Fruit fly (Drosophila melanogaster): ENCODE data around the gene CG8031.
A peak's percentile ranks its signal among the peaks of the same experiment; 100 is the strongest.

The CG8031 gene

DNA sequence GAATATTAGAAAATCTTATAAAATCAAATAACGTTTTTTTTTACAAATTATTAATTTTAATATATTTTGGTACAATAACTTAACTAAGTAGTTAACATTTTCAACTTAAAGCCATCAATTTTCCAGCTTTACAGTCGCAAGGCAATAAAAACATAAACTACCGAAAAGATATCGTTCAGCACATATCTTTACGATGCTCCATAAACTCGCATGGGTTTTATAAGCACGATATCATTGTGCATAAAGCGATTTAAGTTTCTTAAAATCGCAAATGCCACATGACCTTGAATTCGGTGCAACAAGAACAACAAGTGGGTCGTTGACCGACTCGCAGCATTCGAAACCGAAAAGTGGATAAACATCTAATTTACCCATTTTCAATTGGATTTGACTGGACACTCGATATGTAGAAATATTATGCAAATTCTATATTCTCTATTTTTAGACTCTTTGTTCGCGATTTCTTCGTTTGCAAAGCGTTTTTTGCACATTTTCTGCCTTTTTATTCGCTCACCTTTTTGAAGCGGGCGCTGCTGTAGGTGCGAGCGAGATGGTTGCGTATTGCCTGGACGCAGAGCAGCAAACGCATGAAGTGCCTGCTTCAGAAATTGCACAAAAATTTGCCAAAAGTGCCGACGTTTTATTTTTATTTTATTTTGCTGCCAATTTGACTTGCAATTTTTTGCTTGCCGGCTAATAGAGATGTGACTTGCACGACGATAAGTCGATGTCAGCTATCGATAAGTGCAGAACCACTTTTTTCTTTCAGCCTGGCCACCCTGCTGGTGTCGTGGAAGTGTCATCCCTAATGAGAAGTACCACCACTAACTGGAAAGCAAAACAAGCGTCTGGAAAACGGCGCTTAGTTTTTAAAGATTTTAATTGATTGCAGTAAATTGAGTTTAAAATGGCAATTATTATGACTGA is 49.9 kb downstream of the CG8031 start, which contains the start of gene Spc25 (continued):
- TF ChIP-seq CG6791 (GFP tag; IDR thresholded peaks at IDR 0.05; ENCODE audit: partially characterized antibody) (peak; percentile 96), CG9727 (GFP tag; optimal IDR thresholded peaks at IDR 0.05) (no peak), Drgx (GFP tag; IDR thresholded peaks at IDR 0.05) (no peak), C15 (GFP tag; IDR thresholded peaks at IDR 0.05) (no peak), Hey (tag; optimal IDR thresholded peaks at IDR 0.05) (no peak), aop (GFP tag; IDR thresholded peaks at IDR 0.05) (no peak), tgo (GFP tag; IDR thresholded peaks at IDR 0.05) (peak; percentile 14; the same call in 1 of the 3 replicates), CG5245 (GFP tag; optimal IDR thresholded peaks at IDR 0.05) (no peak), CG18011 (GFP tag; optimal IDR thresholded peaks at IDR 0.05) (no peak), HHEX (GFP tag; optimal IDR thresholded peaks at IDR 0.05) (no peak), fu2 (GFP tag; optimal IDR thresholded peaks at IDR 0.05) (peak; percentile 64), CG14710 (tag; optimal IDR thresholded peaks at IDR 0.05) (peak; percentile 58), CkIIα-i1 (GFP tag; IDR thresholded peaks at IDR 0.05) (no peak), kay (GFP tag; optimal IDR thresholded peaks at IDR 0.05) (no peak), CG6683 (GFP tag; optimal IDR thresholded peaks at IDR 0.05) (no peak), CG8924 (tag; optimal IDR thresholded peaks at IDR 0.05) (no peak), pho (GFP tag; optimal IDR thresholded peaks at IDR 0.05) (peak; percentile 65), CG3838 (GFP tag; optimal IDR thresholded peaks at IDR 0.05) (no peak), sd (tag; optimal IDR thresholded peaks at IDR 0.05) (no peak), danr (GFP tag; IDR thresholded peaks at IDR 0.05) (no peak), CG10565 (GFP tag; optimal IDR thresholded peaks at IDR 0.05) (no peak), B-H2 (GFP tag; optimal IDR thresholded peaks at IDR 0.05) (no peak), exex (tag; optimal IDR thresholded peaks at IDR 0.05) (no peak), ash1 (GFP tag; optimal IDR thresholded peaks at IDR 0.05) (no peak), h (optimal IDR thresholded peaks at IDR 0.05) (no peak), CG17802 (tag; optimal IDR thresholded peaks at IDR 0.05) (no peak), ewg (GFP tag; optimal IDR thresholded peaks at IDR 0.05) (no peak), CG12391 (tag; optimal IDR thresholded peaks at IDR 0.05) (peak; percentile 51), Nf-YC (tag; optimal IDR thresholded peaks at IDR 0.05) (peak; percentile 6), inv (GFP tag; IDR thresholded peaks at IDR 0.05; ENCODE audit: partially characterized antibody) (peak; percentile 89), Doc2 (GFP tag; IDR thresholded peaks at IDR 0.05) (no peak), croc (GFP tag; conservative IDR thresholded peaks at IDR 0.05) (no peak), Ets65A (GFP tag) (peak; percentile 95), Hr51 (GFP tag; optimal IDR thresholded peaks at IDR 0.05) (peak; percentile 42 to 71), CG6272 (GFP tag; IDR thresholded peaks at IDR 0.05) (peak; percentile 76), otp (GFP tag; IDR thresholded peaks at IDR 0.05) (0 out of 3 replicates have a peak, but pooled peaks have one; percentile 47), toy (GFP tag; IDR thresholded peaks at IDR 0.05) (no peak), CG3726 (GFP tag; IDR thresholded peaks at IDR 0.05) (no peak), CG1647 (GFP tag; optimal IDR thresholded peaks at IDR 0.05) (no peak), NfI (GFP tag; optimal IDR thresholded peaks at IDR 0.05) (no peak), CG10366 (GFP tag; IDR thresholded peaks at IDR 0.05) (peak; percentile 54), esg (GFP tag; conservative IDR thresholded peaks at IDR 0.05) (no peak), CG15514 (GFP tag; optimal IDR thresholded peaks at IDR 0.05) (peak; percentile 70), fd96Cb (tag; optimal IDR thresholded peaks at IDR 0.05) (no peak), CG15269 (tag; optimal IDR thresholded peaks at IDR 0.05) (peak; percentile 17), CG14965 (GFP tag; optimal IDR thresholded peaks at IDR 0.05; ENCODE audit: borderline replicate concordance) (no peak), ato (GFP tag; IDR thresholded peaks at IDR 0.05; ENCODE audit: partially characterized antibody) (peak; percentile 95), tin (GFP tag; optimal IDR thresholded peaks at IDR 0.05) (peak; percentile 64), eve (GFP tag; optimal IDR thresholded peaks at IDR 0.05) (no peak)
